Fruit fly (Drosophila melanogaster) whole organism, embryonic: Measurements from ENCODE around the gene kkv.

Experiments used
- CG10267 ChIP-seq: fragments of 200-800 bp; sonication (Bioruptor generic); optimal IDR thresholded peaks from 2 replicates; lab custom pipeline; 2018; ENCODE audit warnings: missing biosample characterization, mild to moderate bottlenecking, missing genetic modification characterization, moderate library complexity
- CG10431 ChIP-seq: fragments of 200-800 bp; sonication (Bioruptor generic); optimal IDR thresholded peaks from 3 replicates; lab custom pipeline; 2018; ENCODE audit warnings: missing biosample characterization, mild to moderate bottlenecking, missing genetic modification characterization
- CG10565 ChIP-seq: fragments of 200-800 bp; sonication (Bioruptor generic); optimal IDR thresholded peaks from 3 replicates; lab custom pipeline; 2016; ENCODE audit warnings: missing biosample characterization, mild to moderate bottlenecking, missing genetic modification characterization
- CG10979 ChIP-seq: fragments of 200-800 bp; sonication (Bioruptor generic); optimal IDR thresholded peaks from 2 replicates; lab custom pipeline; 2018; ENCODE audit warnings: missing biosample characterization, mild to moderate bottlenecking, missing genetic modification characterization, moderate library complexity
- CG11247 ChIP-seq: fragments of 200-800 bp; sonication (Bioruptor generic); IDR thresholded peaks from 2 replicates; pipeline ENCODE4 v1.3.6; 2022; ENCODE audit warnings: missing biosample characterization, missing genetic modification characterization
- CG11695 ChIP-seq: fragments of 200-800 bp; sonication (Bioruptor generic); IDR thresholded peaks from 3 replicates; pipeline ENCODE4 v1.3.6; 2022; ENCODE audit warnings: missing biosample characterization, missing genetic modification characterization
- CG12104 ChIP-seq: fragments of 200-800 bp; sonication (Bioruptor generic); optimal IDR thresholded peaks from 3 replicates; lab custom pipeline; 2016; ENCODE audit warnings: missing biosample characterization, missing genetic modification characterization
- CG1233 ChIP-seq: fragments of 200-800 bp; sonication (Bioruptor generic); optimal IDR thresholded peaks from 4 replicates; lab custom pipeline; 2018; ENCODE audit warnings: missing biosample characterization, mild to moderate bottlenecking, missing genetic modification characterization
- CG13296 ChIP-seq: fragments of 200-800 bp; sonication (Bioruptor generic); optimal IDR thresholded peaks from 3 replicates; lab custom pipeline; 2018; ENCODE audit warnings: missing biosample characterization, mild to moderate bottlenecking, missing genetic modification characterization
- CG14667 ChIP-seq: fragments of 200-800 bp; sonication (Bioruptor generic); IDR thresholded peaks from 2 replicates; pipeline ENCODE4 v1.3.6; 2022; ENCODE audit warnings: missing biosample characterization, missing genetic modification characterization
- CG15479 ChIP-seq: fragments of 200-800 bp; sonication (Bioruptor generic); optimal IDR thresholded peaks from 3 replicates; lab custom pipeline; 2019; ENCODE audit warnings: missing biosample characterization, mild to moderate bottlenecking, missing genetic modification characterization, moderate library complexity
- CG15514 ChIP-seq: fragments of 200-800 bp; sonication (Bioruptor generic); optimal IDR thresholded peaks from 3 replicates; lab custom pipeline; 2017; ENCODE audit warnings: missing biosample characterization, missing genetic modification characterization, mild to moderate bottlenecking, moderate library complexity, missing genetic modification reagents
- CG15601 ChIP-seq: fragments of 200-800 bp; sonication (Bioruptor generic); optimal IDR thresholded peaks from 3 replicates; lab custom pipeline; 2019; ENCODE audit warnings: missing biosample characterization, mild to moderate bottlenecking, missing genetic modification characterization, moderate library complexity
- CG17829 ChIP-seq: fragments of 200-800 bp; optimal IDR thresholded peaks from 2 replicates; lab custom pipeline; 2019; ENCODE audit warnings: missing biosample characterization, mild to moderate bottlenecking, missing genetic modification characterization, moderate library complexity
- CG2875 ChIP-seq: fragments of 200-800 bp; sonication (Bioruptor generic); optimal IDR thresholded peaks from 2 replicates; lab custom pipeline; 2017; ENCODE audit warnings: missing biosample characterization, mild to moderate bottlenecking, missing genetic modification characterization, missing genetic modification reagents
- CG30431 ChIP-seq: fragments of 200-800 bp; sonication (Bioruptor generic); optimal IDR thresholded peaks from 2 replicates; lab custom pipeline; 2017; ENCODE audit warnings: missing biosample characterization, missing genetic modification characterization
- CG31365 ChIP-seq: fragments of 200-800 bp; sonication (Bioruptor generic); optimal IDR thresholded peaks from 2 replicates; lab custom pipeline; 2018; ENCODE audit warnings: missing biosample characterization, mild to moderate bottlenecking, missing genetic modification characterization
- CG32767 ChIP-seq: fragments of 200-800 bp; sonication (Bioruptor generic); IDR thresholded peaks from 2 replicates; pipeline ENCODE4 v1.3.6; 2022; ENCODE audit warnings: missing biosample characterization, missing genetic modification characterization
- CG3995 ChIP-seq: fragments of 200-800 bp; sonication (Bioruptor generic); optimal IDR thresholded peaks from 3 replicates; lab custom pipeline; 2016; ENCODE audit warnings: missing biosample characterization, missing genetic modification characterization
- CG4328 ChIP-seq: fragments of 200-800 bp; sonication (Bioruptor generic); optimal IDR thresholded peaks from 3 replicates; lab custom pipeline; 2017; ENCODE audit warnings: missing biosample characterization, missing genetic modification reagents, missing genetic modification characterization
- CG4404 ChIP-seq: fragments of 200-800 bp; sonication (Bioruptor generic); IDR thresholded peaks from 2 replicates; pipeline ENCODE4 v1.3.6; 2022; ENCODE audit warnings: missing biosample characterization, missing genetic modification characterization
- CG4730 ChIP-seq: fragments of 200-800 bp; sonication (Bioruptor generic); IDR thresholded peaks from 2 replicates; pipeline ENCODE4 v1.3.6; 2022; ENCODE audit warnings: missing biosample characterization, missing genetic modification characterization
- CG6654 ChIP-seq: fragments of 200-800 bp; sonication (Bioruptor generic); optimal IDR thresholded peaks from 2 replicates; lab custom pipeline; 2017; ENCODE audit warnings: missing biosample characterization, mild to moderate bottlenecking, missing genetic modification characterization
- CG7987 ChIP-seq: fragments of 200-800 bp; sonication (Bioruptor generic); optimal IDR thresholded peaks from 2 replicates; lab custom pipeline; 2018; ENCODE audit warnings: missing biosample characterization, mild to moderate bottlenecking, missing genetic modification characterization, moderate library complexity
- CG9932 ChIP-seq: fragments of 200-800 bp; sonication (Bioruptor generic); IDR thresholded peaks from 2 replicates; pipeline ENCODE4 v1.3.6; 2022; ENCODE audit warnings: missing biosample characterization, missing genetic modification characterization
- Dfd ChIP-seq, 2 experiments: fragments of >200 bp; optimal IDR thresholded peaks; 2 replicates each; lab custom pipeline; 2017; ENCODE audit warnings: missing biosample characterization in 2 of 2, missing genetic modification characterization in 2 of 2
- Dp ChIP-seq: fragments of 200-800 bp; sonication (Bioruptor generic); optimal IDR thresholded peaks from 2 replicates; lab custom pipeline; 2018; ENCODE audit warnings: missing biosample characterization, mild to moderate bottlenecking, missing genetic modification characterization, moderate library complexity
- Fer1 ChIP-seq: fragments of 200-800 bp; sonication (Bioruptor generic); optimal IDR thresholded peaks from 2 replicates; lab custom pipeline; 2017; ENCODE audit warnings: missing biosample characterization, mild to moderate bottlenecking, missing genetic modification characterization
- HmgD ChIP-seq: fragments of 200-800 bp; sonication (Bioruptor generic); optimal IDR thresholded peaks from 3 replicates; lab custom pipeline; 2016; ENCODE audit warnings: missing biosample characterization, missing genetic modification characterization
- Hmr ChIP-seq: fragments of 200-800 bp; sonication (Bioruptor generic); optimal IDR thresholded peaks from 3 replicates; lab custom pipeline; 2017; ENCODE audit warnings: mild to moderate bottlenecking, missing biosample characterization, missing genetic modification reagents, missing genetic modification characterization
- MBD-R2 ChIP-seq: fragments of 200-800 bp; sonication (Bioruptor generic); IDR thresholded peaks from 2 replicates; pipeline ENCODE4 v1.3.6; 2022; ENCODE audit warnings: missing biosample characterization, missing genetic modification characterization
- MESR4 ChIP-seq: fragments of 200-800 bp; sonication (Bioruptor generic); optimal IDR thresholded peaks from 2 replicates; lab custom pipeline; 2018; ENCODE audit warnings: missing biosample characterization, mild to moderate bottlenecking, missing genetic modification characterization, moderate library complexity
- Med ChIP-seq: fragments of 200-800 bp; sonication (Bioruptor generic); peaks from one replicate; lab custom pipeline; 2016; ENCODE audit warnings: missing biosample characterization, missing genetic modification characterization, mild to moderate bottlenecking, inconsistent platforms, moderate library complexity
- Myb ChIP-seq: fragments of 200-800 bp; sonication (Bioruptor generic); optimal IDR thresholded peaks from 2 replicates; lab custom pipeline; 2016; ENCODE audit warnings: missing biosample characterization, missing genetic modification characterization
- NK7.1 ChIP-seq: fragments of 200-800 bp; sonication (Bioruptor generic); optimal IDR thresholded peaks from 3 replicates; lab custom pipeline; 2016; ENCODE audit warnings: missing biosample characterization, missing genetic modification characterization
- Poxn ChIP-seq: fragments of 200-800 bp; sonication (Bioruptor generic); IDR thresholded peaks from 2 replicates; pipeline ENCODE4 v1.3.6; 2022; ENCODE audit warnings: missing biosample characterization, missing genetic modification characterization
- chinmo ChIP-seq: fragments of 200-800 bp; sonication (Bioruptor generic); IDR thresholded peaks from 4 replicates; pipeline ENCODE4 v1.3.6; 2022; ENCODE audit warnings: missing biosample characterization, missing genetic modification characterization; ENCODE audit not compliant: partially characterized antibody
- ci ChIP-seq: fragments of 200-800 bp; sonication (Bioruptor generic); IDR thresholded peaks from 3 replicates; pipeline ENCODE4 v1.3.6; 2022; ENCODE audit warnings: missing biosample characterization, missing genetic modification characterization
- ewg ChIP-seq: fragments of 200-800 bp; sonication (Bioruptor generic); optimal IDR thresholded peaks from 3 replicates; lab custom pipeline; 2017; ENCODE audit warnings: mild to moderate bottlenecking, missing biosample characterization, missing genetic modification reagents, missing genetic modification characterization
- grau ChIP-seq: fragments of 200-800 bp; optimal IDR thresholded peaks from 3 replicates; lab custom pipeline; 2019; ENCODE audit warnings: missing biosample characterization, mild to moderate bottlenecking, missing genetic modification characterization, moderate library complexity
- ham ChIP-seq: fragments of 200-800 bp; sonication (Bioruptor generic); IDR thresholded peaks from 2 replicates; pipeline ENCODE4 v1.3.6; 2022; ENCODE audit warnings: missing biosample characterization, missing genetic modification characterization
- inv ChIP-seq: fragments of 200-800 bp; sonication (Bioruptor generic); IDR thresholded peaks from 2 replicates; pipeline ENCODE4 v1.3.6; 2022; ENCODE audit warnings: missing biosample characterization, missing genetic modification characterization; ENCODE audit not compliant: partially characterized antibody
- nerfin-2 ChIP-seq: fragments of 200-800 bp; sonication (Bioruptor generic); IDR thresholded peaks from 2 replicates; pipeline ENCODE4 v1.3.6; 2022; ENCODE audit warnings: missing biosample characterization, missing genetic modification characterization; ENCODE audit not compliant: partially characterized antibody
- odd ChIP-seq: fragments of 200-800 bp; sonication (Bioruptor generic); optimal IDR thresholded peaks from 2 replicates; lab custom pipeline; 2017; ENCODE audit warnings: missing biosample characterization, mild to moderate bottlenecking, missing genetic modification characterization
- onecut ChIP-seq: fragments of 200-800 bp; sonication (Bioruptor generic); IDR thresholded peaks from 2 replicates; pipeline ENCODE4 v1.3.6; 2022; ENCODE audit warnings: missing biosample characterization, missing genetic modification characterization
- phol ChIP-seq: fragments of 200-800 bp; sonication (Bioruptor generic); optimal IDR thresholded peaks from 3 replicates; lab custom pipeline; 2018; ENCODE audit warnings: missing biosample characterization, mild to moderate bottlenecking, missing genetic modification characterization, moderate library complexity
- pita ChIP-seq: fragments of 200-800 bp; sonication (Bioruptor generic); optimal IDR thresholded peaks from 2 replicates; lab custom pipeline; 2017; ENCODE audit warnings: missing biosample characterization, mild to moderate bottlenecking, missing genetic modification characterization
- pzg ChIP-seq: fragments of 200-800 bp; sonication (Bioruptor generic); optimal IDR thresholded peaks from 3 replicates; lab custom pipeline; 2018; ENCODE audit warnings: missing biosample characterization, mild to moderate bottlenecking, missing genetic modification characterization, moderate library complexity
- scrt ChIP-seq: fragments of 200-800 bp; sonication (Bioruptor generic); optimal IDR thresholded peaks from 2 replicates; lab custom pipeline; 2018; ENCODE audit warnings: missing biosample characterization, mild to moderate bottlenecking, missing genetic modification characterization, moderate library complexity
- sqz ChIP-seq: fragments of 200-800 bp; sonication (Bioruptor generic); optimal IDR thresholded peaks from 3 replicates; lab custom pipeline; 2018; ENCODE audit warnings: missing biosample characterization, mild to moderate bottlenecking, missing genetic modification characterization

kkv gene

DNA sequence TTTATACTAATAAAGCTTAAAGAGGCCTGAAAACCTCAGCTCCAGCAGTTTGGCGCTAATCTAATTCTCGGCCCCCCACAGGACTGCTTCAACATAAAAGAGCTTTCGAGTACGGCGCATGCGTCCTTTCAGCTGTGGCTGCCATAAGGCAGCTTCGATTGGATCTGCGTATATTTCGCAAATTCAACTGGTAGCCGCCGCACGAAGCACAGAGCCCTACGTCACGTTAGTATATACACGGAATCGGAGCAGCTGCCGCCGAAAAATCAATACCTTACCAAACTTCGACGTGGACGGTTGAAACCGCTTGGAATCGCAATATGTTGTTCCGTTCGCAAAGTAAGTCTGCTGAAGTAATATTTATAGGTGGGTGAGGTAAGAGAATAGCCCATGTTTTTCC is 16.1 kb downstream of the kkv start, which contains the start of gene 7B2:
Gene 7B2, plus strand, starts transcription at position 169 of the 400 bp plus-strand sequence.
- peak; percentile 13; the same call in 1 of the 2 replicates for TF ChIP-seq MBD-R2 (GFP tag; lab: Robert Waterston, UW)
- TF ChIP-seq CG4328: no peak
- TF ChIP-seq ewg (GFP tag; lab: Kevin White, UChicago): peak; percentile 89
- TF ChIP-seq Med (GFP tag; lab: Kevin White, UChicago): peak; percentile 23
- TF ChIP-seq onecut (GFP tag; lab: Robert Waterston, UW): peak; percentile 97
- no peak for TF ChIP-seq inv (GFP tag; lab: Robert Waterston, UW)
- peak; percentile 2 for TF ChIP-seq Dp
- no peak for TF ChIP-seq CG4730 (GFP tag; lab: Robert Waterston, UW)
- TF ChIP-seq scrt (GFP tag; lab: Kevin White, UChicago): peak; percentile 98
- TF ChIP-seq Poxn: no peak
- no peak for TF ChIP-seq Dfd (GFP tag; optimal IDR thresholded peaks at IDR 0.05; lab: Kevin White, UChicago)
- no peak for TF ChIP-seq nerfin-2 (GFP tag; lab: Robert Waterston, UW)
- TF ChIP-seq CG32767 (GFP tag; lab: Robert Waterston, UW): peak; percentile 16; the same call in 1 of the 2 replicates
- no peak for TF ChIP-seq CG2875
- peak; percentile 8 for TF ChIP-seq CG15514 (GFP tag; lab: Kevin White, UChicago)
- no peak for TF ChIP-seq CG31365 (tag; lab: Kevin White, UChicago)
- TF ChIP-seq CG10979: no peak
- TF ChIP-seq MESR4 (GFP tag; lab: Kevin White, UChicago): peak; percentile 16
- TF ChIP-seq pzg (GFP tag; lab: Kevin White, UChicago): peak; percentile 17

DNA sequence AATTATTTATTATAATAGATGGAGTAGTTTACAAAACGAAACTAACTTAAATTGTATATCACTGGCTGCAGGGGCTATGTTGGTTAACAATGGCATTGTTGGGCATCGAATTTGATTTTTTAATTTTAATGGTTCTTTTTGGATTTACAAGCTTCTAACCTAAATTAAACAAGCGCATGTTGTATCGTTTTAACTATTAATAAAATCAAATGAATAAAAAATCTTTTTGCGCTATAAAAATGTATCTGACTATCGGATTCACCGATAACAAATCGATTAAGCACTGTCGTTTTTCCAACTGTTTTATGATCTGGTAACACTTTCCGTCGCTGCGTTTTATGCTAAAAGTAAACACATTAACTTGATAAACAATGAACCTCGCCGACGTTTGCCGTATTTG is 17.9 kb downstream of the kkv start, which contains the start of the genes hd and CG14667:
Gene hd, minus strand, starts transcription at position 243 of the 400 bp plus-strand sequence.
Gene CG14667, plus strand, starts transcription at position 303 of the 400 bp plus-strand sequence.
- peak; percentile 53 for TF ChIP-seq MBD-R2 (GFP tag; lab: Robert Waterston, UW)
- TF ChIP-seq CG15601 (tag; lab: Kevin White, UChicago): peak; percentile 31
- no peak for TF ChIP-seq pita (GFP tag; lab: Kevin White, UChicago)
- no peak for TF ChIP-seq CG10565
- no peak for TF ChIP-seq CG1233
- TF ChIP-seq CG30431 (GFP tag; lab: Kevin White, UChicago): no peak
- TF ChIP-seq odd (GFP tag; lab: Kevin White, UChicago): no peak
- no peak for TF ChIP-seq ci
- no peak for TF ChIP-seq Myb (GFP tag; lab: Kevin White, UChicago)
- no peak for TF ChIP-seq Hmr (GFP tag; lab: Kevin White, UChicago)
- TF ChIP-seq CG15479 (GFP tag; lab: Kevin White, UChicago): no peak
- no peak for TF ChIP-seq sqz (GFP tag; lab: Kevin White, UChicago)
- TF ChIP-seq CG17829 (tag; lab: Kevin White, UChicago): peak; percentile 36
- 0 out of 3 replicates have a peak, but pooled peaks have one; percentile 8 for TF ChIP-seq CG11695 (GFP tag; lab: Robert Waterston, UW)
- no peak for TF ChIP-seq Fer1 (GFP tag; lab: Kevin White, UChicago)
- TF ChIP-seq NK7.1 (GFP tag; lab: Kevin White, UChicago): no peak
- TF ChIP-seq CG14667 (GFP tag; lab: Robert Waterston, UW): no peak
- TF ChIP-seq grau: no peak
- TF ChIP-seq CG6654 (GFP tag; lab: Kevin White, UChicago): no peak
- no peak for TF ChIP-seq CG11247
- peak; percentile 21 for TF ChIP-seq phol
- TF ChIP-seq CG13296 (GFP tag; lab: Kevin White, UChicago): no peak
- TF ChIP-seq chinmo (GFP tag; lab: Robert Waterston, UW): 0 out of 4 replicates have a peak, but pooled peaks have one; percentile 45
- TF ChIP-seq CG9932: no peak
- no peak for TF ChIP-seq CG4404 (GFP tag; lab: Robert Waterston, UW)
- no peak for TF ChIP-seq HmgD (GFP tag; lab: Kevin White, UChicago)
- TF ChIP-seq ham (GFP tag; lab: Robert Waterston, UW): no peak
- TF ChIP-seq CG12104 (GFP tag; lab: Kevin White, UChicago): no peak
- TF ChIP-seq CG10267 (tag; lab: Kevin White, UChicago): peak; percentile 41
- no peak for TF ChIP-seq CG10431 (GFP tag; lab: Kevin White, UChicago)
- TF ChIP-seq CG7987 (GFP tag; lab: Kevin White, UChicago): no peak
- TF ChIP-seq CG3995 (GFP tag; lab: Kevin White, UChicago): peak; percentile 4
